Worm (Caenorhabditis elegans) whole organism, mixed stage, embryonic: ENCODE data around the gene hpo-10.

Experiments used
- M03D4.4 ChIP-seq: sonication (generic microtip); optimal IDR thresholded peaks from 2 replicates; lab custom pipeline; 2017; ENCODE audit warnings: mild to moderate bottlenecking, missing genetic modification characterization, missing compliant biosample characterization
- bed-3 ChIP-seq: fragments of 200-800 bp; sonication (Bioruptor generic); optimal IDR thresholded peaks from 3 replicates; lab custom pipeline; 2018; ENCODE audit warnings: mild to moderate bottlenecking, missing genetic modification characterization, moderate library complexity, missing compliant biosample characterization
- ceh-39 ChIP-seq: fragments of 150-350 bp; optimal IDR thresholded peaks from 2 replicates; lab custom pipeline; 2014; ENCODE audit warnings: missing biosample characterization, missing genetic modification characterization
- ceh-43 ChIP-seq: fragments of 200-800 bp; sonication (Bioruptor generic); optimal IDR thresholded peaks from 2 replicates; lab custom pipeline; 2018; ENCODE audit warnings: mild to moderate bottlenecking, missing genetic modification characterization, moderate library complexity, missing compliant biosample characterization
- ces-1 ChIP-seq: fragments of 150-350 bp; optimal IDR thresholded peaks from 2 replicates; lab custom pipeline; 2014; ENCODE audit warnings: missing biosample characterization, missing genetic modification reagents, missing genetic modification characterization
- cnd-1 ChIP-seq: fragments of 200-800 bp; sonication (Bioruptor generic); optimal IDR thresholded peaks from 2 replicates; lab custom pipeline; 2018; ENCODE audit warnings: mild to moderate bottlenecking, missing genetic modification characterization, missing compliant biosample characterization
- elt-1 ChIP-seq: sonication (generic microtip); optimal IDR thresholded peaks from 2 replicates; lab custom pipeline; 2017; ENCODE audit warnings: missing genetic modification characterization, mild to moderate bottlenecking, missing compliant biosample characterization, antibody characterized with exemption, moderate library complexity, borderline replicate concordance; ENCODE audit not compliant: insufficient read depth
- flh-1 ChIP-seq: fragments of 200-800 bp; sonication (Bioruptor generic); optimal IDR thresholded peaks from 2 replicates; lab custom pipeline; 2018; ENCODE audit warnings: mild to moderate bottlenecking, missing genetic modification characterization, moderate library complexity, missing compliant biosample characterization
- ham-2 ChIP-seq: fragments of 200-800 bp; sonication (Bioruptor generic); optimal IDR thresholded peaks from 2 replicates; lab custom pipeline; 2018; ENCODE audit warnings: mild to moderate bottlenecking, missing genetic modification characterization, missing compliant biosample characterization
- hlh-1 ChIP-seq: fragments of 150-350 bp; optimal IDR thresholded peaks from 2 replicates; lab custom pipeline; 2014; ENCODE audit warnings: missing biosample characterization, missing genetic modification reagents, missing genetic modification characterization
- lin-13 ChIP-seq: fragments of 150-350 bp; optimal IDR thresholded peaks from 2 replicates; lab custom pipeline; 2014; ENCODE audit warnings: missing biosample characterization, missing genetic modification characterization
- lin-32 ChIP-seq: fragments of 200-800 bp; sonication (Bioruptor generic); optimal IDR thresholded peaks from 2 replicates; lab custom pipeline; 2018; ENCODE audit warnings: mild to moderate bottlenecking, missing genetic modification characterization, missing compliant biosample characterization
- lsy-2 ChIP-seq: fragments of 150-350 bp; optimal IDR thresholded peaks from 2 replicates; lab custom pipeline; 2014; ENCODE audit warnings: missing biosample characterization, missing genetic modification characterization
- mab-5 ChIP-seq: fragments of 150-350 bp; optimal IDR thresholded peaks from 2 replicates; lab custom pipeline; 2014; ENCODE audit warnings: missing biosample characterization, missing genetic modification characterization
- mep-1 ChIP-seq: fragments of 150-350 bp; optimal IDR thresholded peaks from 2 replicates; lab custom pipeline; 2017; ENCODE audit warnings: missing biosample characterization, missing genetic modification reagents, missing genetic modification characterization, inconsistent platforms
- mls-2 ChIP-seq: sonication (generic microtip); optimal IDR thresholded peaks from 2 replicates; lab custom pipeline; 2016; ENCODE audit warnings: mild to moderate bottlenecking, missing genetic modification characterization, moderate library complexity, missing compliant biosample characterization
- nhr-12 ChIP-seq: fragments of 150-350 bp; optimal IDR thresholded peaks from 2 replicates; lab custom pipeline; 2014; ENCODE audit warnings: missing biosample characterization, missing genetic modification characterization
- nhr-2 ChIP-seq: fragments of 150-350 bp; optimal IDR thresholded peaks from 2 replicates; lab custom pipeline; 2014; ENCODE audit warnings: missing biosample characterization, missing genetic modification characterization
- nhr-76 ChIP-seq: sonication (generic microtip); optimal IDR thresholded peaks from 2 replicates; lab custom pipeline; 2017; ENCODE audit warnings: missing biosample characterization, missing genetic modification characterization
- pha-4 ChIP-seq: fragments of 150-350 bp; optimal IDR thresholded peaks from 2 replicates; lab custom pipeline; 2018; ENCODE audit warnings: missing biosample characterization, missing genetic modification reagents, missing genetic modification characterization
- sptf-1 ChIP-seq: sonication (generic microtip); optimal IDR thresholded peaks from 2 replicates; lab custom pipeline; 2017; ENCODE audit warnings: mild to moderate bottlenecking, missing genetic modification characterization, moderate library complexity, missing compliant biosample characterization
- tbx-8 ChIP-seq: fragments of 200-800 bp; sonication (Bioruptor generic); optimal IDR thresholded peaks from 2 replicates; lab custom pipeline; 2018; ENCODE audit warnings: mild to moderate bottlenecking, missing genetic modification characterization, moderate library complexity, missing compliant biosample characterization
- unc-120 ChIP-seq: sonication (generic microtip); optimal IDR thresholded peaks from 2 replicates; lab custom pipeline; 2017; ENCODE audit warnings: missing genetic modification characterization, missing compliant biosample characterization; ENCODE audit not compliant: poor library complexity, severe bottlenecking
- unc-39 ChIP-seq: fragments of 150-350 bp; optimal IDR thresholded peaks from 2 replicates; lab custom pipeline; 2014; ENCODE audit warnings: missing biosample characterization, missing genetic modification characterization
- unc-62 ChIP-seq: fragments of 150-350 bp; optimal IDR thresholded peaks from 2 replicates; lab custom pipeline; 2014; ENCODE audit warnings: missing biosample characterization, missing genetic modification reagents, missing genetic modification characterization
- zip-8 ChIP-seq: fragments of 150-350 bp; optimal IDR thresholded peaks from 2 replicates; lab custom pipeline; 2014; ENCODE audit warnings: missing biosample characterization, missing genetic modification characterization
- ztf-11 ChIP-seq: fragments of 150-350 bp; optimal IDR thresholded peaks from 2 replicates; lab custom pipeline; 2014; ENCODE audit warnings: missing biosample characterization, missing genetic modification characterization

Gene hpo-10

DNA sequence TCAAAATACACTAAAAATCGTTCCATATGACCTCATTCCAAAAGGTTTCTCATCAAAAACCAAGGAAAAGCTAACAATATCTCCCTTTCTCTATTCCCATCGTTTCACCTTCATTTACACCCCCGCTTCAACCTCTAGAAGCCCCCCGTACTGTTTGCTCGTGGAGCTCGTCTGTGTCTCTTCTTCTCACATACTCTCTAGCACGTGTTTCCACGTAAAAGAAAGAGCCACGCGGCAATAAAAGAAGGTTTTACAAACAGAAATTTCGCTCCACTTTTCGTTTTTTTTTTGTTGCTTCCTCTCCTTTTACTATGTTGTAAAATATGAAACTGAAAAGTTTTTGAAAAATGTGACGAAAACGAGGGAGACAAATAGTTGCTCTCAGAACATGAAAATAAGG, 13.6 kb downstream of the hpo-10 start:
- TF ChIP-seq flh-1 (GFP tag; lab: Kevin White, UChicago) (no peak), pha-4 (tag; lab: Kevin White, UChicago) (no peak)

DNA sequence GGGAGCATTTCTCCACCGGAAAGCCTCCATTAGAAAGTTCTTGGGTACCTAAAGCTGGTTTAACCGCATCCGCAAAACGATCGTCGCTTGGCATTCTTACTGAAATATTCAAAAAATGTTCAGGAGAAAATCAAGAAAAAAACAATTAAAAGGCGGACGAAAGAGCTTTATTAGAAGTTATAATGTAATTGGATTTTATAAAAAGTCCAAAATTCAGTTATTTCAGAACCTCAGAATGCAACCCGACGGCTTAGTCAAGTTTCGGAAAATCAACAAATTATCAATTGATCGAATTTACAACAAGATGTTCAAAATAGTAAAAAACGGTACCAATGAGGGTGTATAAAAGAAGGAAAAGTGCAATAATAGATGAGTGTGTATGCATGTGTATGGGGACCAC, 16.6 kb downstream of the hpo-10 start, which contains the start of gene pxl-1:
Gene pxl-1 (minus strand): TSS at position 101 of the 400 bp plus-strand sequence.
- TF ChIP-seq tbx-8 (no peak), elt-1 (tag; lab: Kevin White, UChicago) (no peak), ham-2 (GFP tag; lab: Kevin White, UChicago) (no peak), nhr-76 (tag; lab: Kevin White, UChicago) (no peak), sptf-1 (no peak), ceh-39 (tag; lab: Kevin White, UChicago) (no peak), lin-32 (GFP tag; lab: Kevin White, UChicago) (no peak), ztf-11 (tag; lab: Kevin White, UChicago) (no peak), pha-4 (tag; lab: Kevin White, UChicago) (no peak), ces-1 (GFP tag; lab: Kevin White, UChicago) (no peak), bed-3 (GFP tag; lab: Kevin White, UChicago) (no peak), unc-62 (GFP tag; lab: Kevin White, UChicago) (no peak), nhr-12 (tag; lab: Kevin White, UChicago) (no peak), zip-8 (tag; lab: Kevin White, UChicago) (no peak), mls-2 (tag; lab: Kevin White, UChicago) (no peak), lsy-2 (tag; lab: Kevin White, UChicago) (no peak), M03D4.4 (no peak), nhr-2 (no peak), mab-5 (tag; lab: Kevin White, UChicago) (no peak)

DNA sequence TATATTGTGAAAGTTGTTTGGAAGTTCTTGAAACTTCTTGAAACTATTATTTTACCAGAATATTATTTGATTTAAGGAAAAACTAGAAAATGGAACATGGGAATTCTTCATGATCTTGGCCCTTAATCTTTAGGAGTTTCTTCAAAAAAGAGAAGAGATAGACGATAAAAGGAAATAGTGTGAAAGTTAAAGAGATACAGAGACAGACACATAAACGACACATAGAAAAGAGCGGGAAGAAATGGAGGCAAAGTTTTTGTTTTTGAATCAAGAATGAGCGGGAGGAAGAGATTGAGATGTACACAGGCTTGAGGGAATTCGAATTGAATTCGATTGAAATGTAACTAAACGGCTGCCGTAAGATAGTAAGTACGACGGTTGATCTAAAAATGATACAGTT, 18.2 kb downstream of the hpo-10 start:
- TF ChIP-seq lsy-2 (tag; lab: Kevin White, UChicago) (no peak), ces-1 (GFP tag; lab: Kevin White, UChicago) (peak; percentile 27)
- TF ChIP-seq, all 35 proteins: peak for 1

DNA sequence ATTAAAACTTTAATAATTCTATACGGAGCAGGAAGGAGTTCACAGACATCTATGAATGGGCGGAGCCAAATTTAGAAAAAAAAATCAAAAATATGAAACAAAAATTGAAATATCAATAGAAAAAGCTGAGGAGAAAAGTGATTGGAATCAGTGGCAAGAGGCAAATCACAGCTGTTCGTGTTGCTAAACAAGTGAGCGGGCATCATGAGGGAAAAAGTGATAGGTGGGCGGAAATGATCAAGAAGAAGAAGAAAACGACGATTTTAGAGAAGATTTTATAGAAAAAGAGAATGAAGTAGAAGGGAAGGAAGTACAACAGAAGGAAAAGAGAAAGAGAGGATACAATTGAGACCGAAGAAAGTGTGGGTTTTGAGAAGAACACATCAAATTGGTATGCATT, 19.3 kb downstream of the hpo-10 start:
- no peak for TF ChIP-seq cnd-1 (tag; lab: Kevin White, UChicago)
- TF ChIP-seq flh-1 (GFP tag; lab: Kevin White, UChicago): no peak
- TF ChIP-seq elt-1 (tag; lab: Kevin White, UChicago): no peak
- TF ChIP-seq lin-32 (GFP tag; lab: Kevin White, UChicago): no peak
- TF ChIP-seq mep-1 (tag; lab: Kevin White, UChicago): no peak
- no peak for TF ChIP-seq bed-3 (GFP tag; lab: Kevin White, UChicago)
- TF ChIP-seq hlh-1 (tag; lab: Kevin White, UChicago): peak; percentile 59
- peak; percentile 67 for TF ChIP-seq unc-120 (tag; lab: Kevin White, UChicago)
- TF ChIP-seq, all 35 proteins: peak for 2

DNA sequence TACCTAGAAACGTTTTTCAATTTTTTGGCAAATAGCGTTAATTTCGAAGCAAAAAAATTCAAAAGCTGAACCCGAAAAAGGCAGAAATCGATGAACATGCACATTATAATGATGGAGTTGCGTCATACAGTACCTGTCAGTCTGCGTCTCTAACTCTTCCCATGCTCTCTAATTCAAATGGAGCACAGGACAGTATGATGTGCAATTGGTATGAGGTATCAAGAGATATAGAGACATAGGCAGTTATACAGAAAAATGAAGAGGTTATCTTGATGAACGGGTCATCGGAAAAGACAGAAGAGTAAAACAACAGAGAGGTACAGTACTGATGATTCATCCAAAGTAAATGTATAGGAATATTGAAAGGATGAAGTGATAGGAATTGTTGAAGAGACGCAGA, 21.4 kb downstream of the hpo-10 start:
- TF ChIP-seq zip-8 (tag; lab: Kevin White, UChicago) (peak; percentile 92), nhr-2 (peak; percentile 85), unc-62 (GFP tag; lab: Kevin White, UChicago) (no peak), ceh-39 (tag; lab: Kevin White, UChicago) (peak; percentile 96)

DNA sequence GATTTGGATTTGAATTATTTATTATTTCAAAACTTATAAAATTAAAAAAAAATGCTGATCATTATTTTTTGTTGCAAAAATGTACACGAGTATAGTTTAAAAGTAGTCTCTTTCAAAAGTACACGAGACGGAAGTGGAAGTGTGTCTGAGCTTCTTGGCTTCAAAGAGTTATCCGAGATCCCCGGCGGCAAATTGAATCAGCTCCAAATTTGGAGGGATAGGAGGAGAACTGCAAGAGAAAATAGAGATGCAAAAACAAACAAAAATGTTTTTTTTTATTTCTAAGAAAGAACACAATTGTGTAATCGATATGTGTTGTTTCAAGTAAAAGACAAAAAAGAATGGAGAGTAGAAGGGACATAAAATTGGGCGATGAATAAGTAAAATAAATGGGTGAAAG, 23.3 kb downstream of the hpo-10 start:
- TF ChIP-seq ceh-39 (tag; lab: Kevin White, UChicago) (no peak), unc-39 (tag; lab: Kevin White, UChicago) (no peak), pha-4 (tag; lab: Kevin White, UChicago) (no peak), ces-1 (GFP tag; lab: Kevin White, UChicago) (peak; percentile 82), lsy-2 (tag; lab: Kevin White, UChicago) (no peak)

DNA sequence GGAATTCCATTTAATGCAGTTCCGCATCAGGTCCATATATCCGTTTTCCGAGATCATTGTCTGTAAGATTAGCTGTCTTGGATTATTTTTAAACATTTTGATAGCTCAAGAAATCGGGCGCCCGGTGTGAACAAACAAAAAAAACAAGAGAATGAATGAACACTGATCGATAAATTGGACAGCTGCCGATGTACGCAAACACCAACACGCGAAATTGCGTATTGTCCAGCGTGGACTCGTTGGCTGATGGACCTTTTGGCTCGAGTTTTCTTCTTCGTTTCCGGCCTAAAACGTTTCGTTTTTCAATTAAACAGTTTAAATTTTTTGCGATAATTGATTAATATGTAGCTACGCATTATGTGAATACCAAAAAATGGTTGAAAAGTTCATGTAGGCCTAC, 26.8 kb downstream of the hpo-10 start, which contains the start of gene dpff-1:
Gene dpff-1 (minus strand): TSS at position 288 of the 400 bp plus-strand sequence.
- no peak for TF ChIP-seq elt-1 (tag; lab: Kevin White, UChicago)
- TF ChIP-seq ceh-39 (tag; lab: Kevin White, UChicago): peak; percentile 67
- TF ChIP-seq ceh-43: peak; percentile 50
- peak; percentile 7 for TF ChIP-seq cnd-1 (tag; lab: Kevin White, UChicago)
- peak; percentile 70 for TF ChIP-seq hlh-1 (tag; lab: Kevin White, UChicago)
- peak; percentile 27 for TF ChIP-seq lin-13
- TF ChIP-seq pha-4 (tag; lab: Kevin White, UChicago): peak; percentile 29
- peak; percentile 2 for TF ChIP-seq mep-1 (tag; lab: Kevin White, UChicago)
- no peak for TF ChIP-seq nhr-76 (tag; lab: Kevin White, UChicago)
- no peak for TF ChIP-seq ces-1 (GFP tag; lab: Kevin White, UChicago)
